Fruit fly (Drosophila melanogaster): Measurements from ENCODE around the gene neo.

neo gene

DNA sequence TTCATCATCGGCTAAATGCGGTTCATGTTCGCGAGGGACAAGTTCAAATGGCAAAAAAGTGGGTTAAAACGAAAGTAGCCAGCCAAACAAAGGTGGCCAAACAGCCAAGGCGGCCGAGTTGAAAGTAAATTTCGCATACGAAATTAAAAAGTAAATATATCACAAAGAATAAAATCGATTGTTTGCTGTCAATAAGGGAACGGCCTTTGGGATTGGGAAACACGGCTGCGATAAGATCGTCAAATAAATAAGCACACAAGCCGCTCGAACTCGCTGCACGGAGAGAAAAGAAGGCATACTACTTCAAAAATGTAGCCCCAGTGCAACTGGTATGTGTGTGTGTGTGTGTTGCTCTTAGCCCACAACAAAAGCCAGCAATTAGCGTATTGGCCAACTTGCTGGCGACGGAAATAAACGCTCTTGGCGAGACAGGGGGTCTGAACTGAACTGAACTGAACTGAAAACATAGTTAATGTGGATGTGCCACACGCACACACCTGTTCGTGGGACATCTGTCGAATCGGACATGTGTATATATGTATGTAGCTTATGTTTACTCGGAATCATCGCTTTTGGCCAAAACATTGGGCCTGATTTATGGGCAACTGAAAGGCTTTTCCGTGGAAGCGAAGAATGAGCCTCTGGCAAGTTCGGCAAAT lies 30.9 kb upstream of the neo start (continued):
- TF ChIP-seq CG13894 (tag; optimal IDR thresholded peaks at IDR 0.05), result no peak
- TF ChIP-seq CG9437 (GFP tag; optimal IDR thresholded peaks at IDR 0.05), result no peak
- TF ChIP-seq CG10565 (GFP tag; optimal IDR thresholded peaks at IDR 0.05), result no peak
- no peak for TF ChIP-seq CG10209 (GFP tag; optimal IDR thresholded peaks at IDR 0.05)
- TF ChIP-seq mirr (GFP tag; optimal IDR thresholded peaks at IDR 0.05), result peak; percentile 25
- TF ChIP-seq tio (GFP tag; optimal IDR thresholded peaks at IDR 0.05), result no peak
- no peak for TF ChIP-seq wdn (GFP tag; IDR thresholded peaks at IDR 0.05)
- no peak for TF ChIP-seq CG10274 (GFP tag; optimal IDR thresholded peaks at IDR 0.05)
- no peak for TF ChIP-seq CG3281 (GFP tag; optimal IDR thresholded peaks at IDR 0.05)
- TF ChIP-seq Hey (tag; optimal IDR thresholded peaks at IDR 0.05), result no peak
- no peak for TF ChIP-seq dimm (GFP tag; IDR thresholded peaks at IDR 0.05)
- TF ChIP-seq fru (optimal IDR thresholded peaks at IDR 0.05), result no peak
- TF ChIP-seq ara (GFP tag; IDR thresholded peaks at IDR 0.05), result no peak
- TF ChIP-seq kay (GFP tag; optimal IDR thresholded peaks at IDR 0.05), result no peak
- no peak for TF ChIP-seq CG17328 (GFP tag; IDR thresholded peaks at IDR 0.05)
- TF ChIP-seq Sox102F (GFP tag; optimal IDR thresholded peaks at IDR 0.05), result peak; percentile 18
- TF ChIP-seq ase (GFP tag; IDR thresholded peaks at IDR 0.05), result no peak
- TF ChIP-seq pan (optimal IDR thresholded peaks at IDR 0.05), result no peak
- no peak for TF ChIP-seq pan (GFP tag; optimal IDR thresholded peaks at IDR 0.05 in 1 of 2, IDR thresholded peaks at IDR 0.05 in 1 of 2)
- TF ChIP-seq CG9932 (GFP tag; IDR thresholded peaks at IDR 0.05), result peak; percentile 35; the same call in 1 of the 2 replicates
- no peak for TF ChIP-seq psq (GFP tag; optimal IDR thresholded peaks at IDR 0.05)
- TF ChIP-seq CG1233 (GFP tag; optimal IDR thresholded peaks at IDR 0.05), result no peak
- no peak for TF ChIP-seq sim (GFP tag; IDR thresholded peaks at IDR 0.05)
- no peak for TF ChIP-seq tll (GFP tag; optimal IDR thresholded peaks at IDR 0.05)
- no peak for TF ChIP-seq CG5245 (GFP tag; optimal IDR thresholded peaks at IDR 0.05)
- no peak for TF ChIP-seq vnd (GFP tag; IDR thresholded peaks at IDR 0.05; ENCODE audit: partially characterized antibody)
- TF ChIP-seq pfk (GFP tag; optimal IDR thresholded peaks at IDR 0.05), result no peak
- no peak for TF ChIP-seq CG17802 (tag; optimal IDR thresholded peaks at IDR 0.05)
- TF ChIP-seq Elba2 (GFP tag; optimal IDR thresholded peaks at IDR 0.05), result no peak
- peak; percentile 77 for TF ChIP-seq sug (tag; optimal IDR thresholded peaks at IDR 0.05)
- no peak for TF ChIP-seq Xrp1 (GFP tag; IDR thresholded peaks at IDR 0.05)
- no peak for TF ChIP-seq lola (GFP tag; optimal IDR thresholded peaks at IDR 0.05)
- no peak for TF ChIP-seq CG11456 (GFP tag; IDR thresholded peaks at IDR 0.05)
- TF ChIP-seq bowl (GFP tag; IDR thresholded peaks at IDR 0.05), result no peak
- no peak for TF ChIP-seq Mrtf (GFP tag; IDR thresholded peaks at IDR 0.05)
- no peak for TF ChIP-seq Fer2 (tag; optimal IDR thresholded peaks at IDR 0.05)
- TF ChIP-seq Nf-YA (GFP tag; IDR thresholded peaks at IDR 0.05), result no peak
- peak; percentile 16 for TF ChIP-seq sd (tag; optimal IDR thresholded peaks at IDR 0.05)
- TF ChIP-seq CG42726 (GFP tag; IDR thresholded peaks at IDR 0.05; ENCODE audit: partially characterized antibody), result no peak
- TF ChIP-seq crc (GFP tag; optimal IDR thresholded peaks at IDR 0.05), result no peak
- no peak for TF ChIP-seq CG8944 (GFP tag; optimal IDR thresholded peaks at IDR 0.05)
- no peak for TF ChIP-seq CG6765 (GFP tag; optimal IDR thresholded peaks at IDR 0.05)
- peak; percentile 55 for TF ChIP-seq Med (GFP tag)
- no peak for TF ChIP-seq run (tag; optimal IDR thresholded peaks at IDR 0.05)
- no peak for TF ChIP-seq CG10366 (GFP tag; IDR thresholded peaks at IDR 0.05)
- no peak for TF ChIP-seq CG1792 (GFP tag; optimal IDR thresholded peaks at IDR 0.05)
- peak; percentile 12 for TF ChIP-seq kah (GFP tag; optimal IDR thresholded peaks at IDR 0.05)
- TF ChIP-seq Dek (tag; optimal IDR thresholded peaks at IDR 0.05), result no peak
- TF ChIP-seq disco-r (GFP tag; optimal IDR thresholded peaks at IDR 0.05), result no peak
- no peak for TF ChIP-seq exex (tag; optimal IDR thresholded peaks at IDR 0.05)
- no peak for TF ChIP-seq CG8765 (GFP tag; IDR thresholded peaks at IDR 0.05)

Data from whole organism, embryonic.